Worm (Caenorhabditis elegans) whole organism, L4 larva: ENCODE results near the gene nhr-260.

Source experiments
- Y48G9A.11 ChIP-seq: fragments of 200-800 bp; sonication (Bioruptor generic); IDR thresholded peaks from 2 replicates; pipeline ENCODE4 v1.3.6; 2022; ENCODE audit warnings: missing genetic modification reagents, missing genetic modification characterization, missing compliant biosample characterization
- ama-1 ChIP-seq: fragments of 150-350 bp; optimal IDR thresholded peaks from 2 replicates; lab custom pipeline; 2014; ENCODE audit warnings: inconsistent platforms, mixed read lengths
- ceh-32 ChIP-seq: sonication (generic microtip); optimal IDR thresholded peaks from 2 replicates; lab custom pipeline; 2016; ENCODE audit warnings: mild to moderate bottlenecking, missing genetic modification characterization, missing compliant biosample characterization; ENCODE audit not compliant: poor library complexity
- dmd-8 ChIP-seq: fragments of 200-800 bp; sonication (Bioruptor generic); IDR thresholded peaks from 2 replicates; pipeline ENCODE4 v1.3.6; 2022; ENCODE audit warnings: missing genetic modification characterization, missing compliant biosample characterization
- hif-1 ChIP-seq, 2 experiments: sonication (generic microtip); optimal IDR thresholded peaks; 2 replicates each; lab custom pipeline; 2016 to 2017; ENCODE audit warnings: missing compliant biosample characterization in 2 of 2, missing genetic modification characterization in 2 of 2, missing genetic modification reagents in 2 of 2, missing genotype in 2 of 2, mild to moderate bottlenecking in 1 of 2
- madf-9 ChIP-seq: fragments of 200-800 bp; sonication (Bioruptor generic); conservative IDR thresholded peaks from 2 replicates; pipeline ENCODE4 v1.3.6; 2022; ENCODE audit warnings: missing genetic modification reagents, missing genetic modification characterization, missing compliant biosample characterization
- mdt-29 ChIP-seq: fragments of 200-800 bp; sonication (Bioruptor generic); IDR thresholded peaks from 2 replicates; pipeline ENCODE4 v1.3.6; 2022; ENCODE audit warnings: missing genetic modification reagents, missing genetic modification characterization, missing compliant biosample characterization
- mep-1 ChIP-seq: fragments of 150-350 bp; sonication (generic microtip); optimal IDR thresholded peaks from 3 replicates; lab custom pipeline; 2014; ENCODE audit warnings: missing biosample characterization, missing genetic modification characterization
- nhr-237 ChIP-seq: sonication (generic microtip); optimal IDR thresholded peaks from 2 replicates; lab custom pipeline; 2017; ENCODE audit warnings: missing biosample characterization, missing genetic modification characterization
- nhr-25 ChIP-seq: sonication (generic microtip); optimal IDR thresholded peaks from 2 replicates; lab custom pipeline; 2017; ENCODE audit warnings: missing genetic modification characterization, mild to moderate bottlenecking, missing compliant biosample characterization, antibody characterized with exemption, moderate library complexity, borderline replicate concordance; ENCODE audit not compliant: insufficient read depth
- pha-4 ChIP-seq, 2 experiments: fragments of 150-350 bp in 1 of 2; fragments of 200-800 bp in 1 of 2; sonication (Bioruptor generic) in 1 of 2; IDR thresholded peaks in 1 of 2; optimal IDR thresholded peaks in 1 of 2; 2 replicates each; pipeline versions ENCODE4 v1.3.6 to Lab custom; 2014 to 2022; ENCODE audit warnings: missing genetic modification characterization in 2 of 2, missing genetic modification reagents in 2 of 2, missing biosample characterization in 1 of 2, missing compliant biosample characterization in 1 of 2
- zag-1 ChIP-seq: fragments of 150-350 bp; optimal IDR thresholded peaks from 2 replicates; lab custom pipeline; 2014; ENCODE audit warnings: missing biosample characterization, missing genetic modification characterization

DNA sequence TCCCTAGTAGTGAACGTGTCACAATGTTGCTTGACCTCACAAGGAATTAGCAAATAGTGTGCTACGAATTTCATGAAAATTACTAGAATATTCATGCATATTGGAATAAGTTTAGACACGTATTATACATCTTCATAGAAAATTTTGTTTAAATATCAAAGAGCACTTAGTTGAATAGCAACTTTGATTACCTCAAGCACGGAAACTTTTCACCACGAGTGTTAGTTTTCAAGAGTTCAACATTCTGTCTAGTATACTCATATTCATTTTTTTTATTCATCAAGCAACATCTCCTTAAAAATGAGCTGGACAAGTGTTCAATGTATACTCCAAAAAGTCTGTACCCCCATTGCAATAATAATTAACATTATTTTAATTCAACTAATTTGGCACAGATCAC is 11.0 kb upstream of the nhr-260 start, which contains the start of gene str-243:
- TF ChIP-seq ama-1 (lab: Kevin White, UChicago) (no peak), dmd-8 (no peak), zag-1 (tag; lab: Kevin White, UChicago) (no peak), pha-4 (GFP tag; IDR thresholded peaks at IDR 0.05; lab: Robert Waterston, UW) (no peak), pha-4 (tag; optimal IDR thresholded peaks at IDR 0.05; lab: Kevin White, UChicago) (no peak), mep-1 (tag; lab: Kevin White, UChicago) (no peak), nhr-237 (tag; lab: Kevin White, UChicago) (no peak), ceh-32 (tag; lab: Kevin White, UChicago) (no peak), Y48G9A.11 (GFP tag; lab: Robert Waterston, UW) (no peak), nhr-25 (tag; lab: Kevin White, UChicago) (no peak), madf-9 (GFP tag; lab: Robert Waterston, UW) (no peak), mdt-29 (GFP tag; lab: Robert Waterston, UW) (no peak), hif-1 (tag; optimal IDR thresholded peaks at IDR 0.05; lab: Kevin White, UChicago) (no peak)
